Fruit fly (Drosophila melanogaster) whole organism, embryonic: ENCODE measurements around the gene ppk30.

ENCODE experiments used
- Asciz ChIP-seq: fragments of 200-800 bp; sonication (Bioruptor generic); optimal IDR thresholded peaks from 2 replicates; lab custom pipeline; 2017; ENCODE audit warnings: missing biosample characterization, mild to moderate bottlenecking, missing genetic modification characterization, missing genetic modification reagents
- BEAF-32 ChIP-seq: fragments of 200-800 bp; sonication (Bioruptor generic); optimal IDR thresholded peaks from 3 replicates; lab custom pipeline; 2017; ENCODE audit warnings: missing biosample characterization, missing genetic modification characterization, mild to moderate bottlenecking, moderate library complexity, missing genetic modification reagents
- CG10209 ChIP-seq: fragments of 200-800 bp; sonication (Bioruptor generic); optimal IDR thresholded peaks from 3 replicates; lab custom pipeline; 2017; ENCODE audit warnings: missing biosample characterization, mild to moderate bottlenecking, missing genetic modification characterization, missing genetic modification reagents
- CG10654 ChIP-seq: fragments of 200-800 bp; sonication (Bioruptor generic); optimal IDR thresholded peaks from 2 replicates; lab custom pipeline; 2016; ENCODE audit warnings: missing biosample characterization, missing genetic modification characterization
- CG10979 ChIP-seq: fragments of 200-800 bp; sonication (Bioruptor generic); optimal IDR thresholded peaks from 2 replicates; lab custom pipeline; 2018; ENCODE audit warnings: missing biosample characterization, mild to moderate bottlenecking, missing genetic modification characterization, moderate library complexity
- CG11504 ChIP-seq: fragments of 200-800 bp; sonication (Bioruptor generic); optimal IDR thresholded peaks from 3 replicates; lab custom pipeline; 2019; ENCODE audit warnings: missing biosample characterization, mild to moderate bottlenecking, missing genetic modification characterization, moderate library complexity
- CG12391 ChIP-seq: fragments of 200-800 bp; sonication (Bioruptor generic); optimal IDR thresholded peaks from 3 replicates; lab custom pipeline; 2018; ENCODE audit warnings: missing biosample characterization, mild to moderate bottlenecking, missing genetic modification characterization, moderate library complexity
- CG12769 ChIP-seq: fragments of 200-800 bp; sonication (Bioruptor generic); optimal IDR thresholded peaks from 2 replicates; lab custom pipeline; 2019; ENCODE audit warnings: missing biosample characterization, mild to moderate bottlenecking, missing genetic modification characterization, moderate library complexity
- CG13624 ChIP-seq: fragments of 200-800 bp; sonication (Bioruptor generic); optimal IDR thresholded peaks from 2 replicates; lab custom pipeline; 2016; ENCODE audit warnings: missing biosample characterization, missing genetic modification characterization
- CG1602 ChIP-seq: fragments of 200-800 bp; sonication (Bioruptor generic); optimal IDR thresholded peaks from 3 replicates; lab custom pipeline; 2016; ENCODE audit warnings: missing biosample characterization, missing genetic modification characterization
- CG17612 ChIP-seq: fragments of 200-800 bp; sonication (Bioruptor generic); IDR thresholded peaks from 2 replicates; pipeline ENCODE4 v1.3.6; 2022; ENCODE audit warnings: missing biosample characterization, missing genetic modification characterization
- CG2116 ChIP-seq: fragments of 200-800 bp; sonication (Bioruptor generic); optimal IDR thresholded peaks from 3 replicates; lab custom pipeline; 2018; ENCODE audit warnings: missing biosample characterization, mild to moderate bottlenecking, missing genetic modification characterization
- CG2678 ChIP-seq: fragments of 200-800 bp; sonication (Bioruptor generic); optimal IDR thresholded peaks from 3 replicates; lab custom pipeline; 2019; ENCODE audit warnings: missing biosample characterization, mild to moderate bottlenecking, missing genetic modification characterization, moderate library complexity
- CG2875 ChIP-seq: fragments of 200-800 bp; sonication (Bioruptor generic); optimal IDR thresholded peaks from 2 replicates; lab custom pipeline; 2017; ENCODE audit warnings: missing biosample characterization, mild to moderate bottlenecking, missing genetic modification characterization, missing genetic modification reagents
- CG31388 ChIP-seq: fragments of 200-800 bp; sonication (Bioruptor generic); optimal IDR thresholded peaks from 2 replicates; lab custom pipeline; 2016; ENCODE audit warnings: missing biosample characterization, missing genetic modification characterization
- CG33557 ChIP-seq: fragments of 200-800 bp; sonication (Bioruptor generic); optimal IDR thresholded peaks from 2 replicates; lab custom pipeline; 2019; ENCODE audit warnings: missing biosample characterization, mild to moderate bottlenecking, missing genetic modification characterization, moderate library complexity
- CG4854 ChIP-seq: fragments of 200-800 bp; sonication (Bioruptor generic); optimal IDR thresholded peaks from 2 replicates; lab custom pipeline; 2016; ENCODE audit warnings: missing biosample characterization, missing genetic modification characterization, inconsistent platforms
- CG5245 ChIP-seq: fragments of 200-800 bp; sonication (Bioruptor generic); optimal IDR thresholded peaks from 3 replicates; lab custom pipeline; 2016; ENCODE audit warnings: missing biosample characterization, missing genetic modification characterization
- CG6689 ChIP-seq: fragments of 200-800 bp; sonication (Bioruptor generic); IDR thresholded peaks from 2 replicates; pipeline ENCODE4 v1.3.6; 2022; ENCODE audit warnings: missing biosample characterization, missing genetic modification characterization
- CG6791 ChIP-seq: fragments of 200-800 bp; sonication (Bioruptor generic); IDR thresholded peaks from 3 replicates; pipeline ENCODE4 v1.3.6; 2022; ENCODE audit warnings: missing biosample characterization, missing genetic modification characterization; ENCODE audit not compliant: partially characterized antibody
- CG6813 ChIP-seq: fragments of 200-800 bp; sonication (Bioruptor generic); optimal IDR thresholded peaks from 2 replicates; lab custom pipeline; 2017; ENCODE audit warnings: missing biosample characterization, missing genetic modification characterization, mild to moderate bottlenecking, moderate library complexity, missing genetic modification reagents
- CG8388 ChIP-seq: fragments of 200-800 bp; sonication (Bioruptor generic); optimal IDR thresholded peaks from 2 replicates; lab custom pipeline; 2019; ENCODE audit warnings: missing biosample characterization, mild to moderate bottlenecking, missing genetic modification characterization, moderate library complexity
- CG8924 ChIP-seq: fragments of 200-800 bp; optimal IDR thresholded peaks from 3 replicates; lab custom pipeline; 2019; ENCODE audit warnings: missing biosample characterization, mild to moderate bottlenecking, missing genetic modification characterization, moderate library complexity
- CG8944 ChIP-seq: fragments of 200-800 bp; sonication (Bioruptor generic); optimal IDR thresholded peaks from 3 replicates; lab custom pipeline; 2016; ENCODE audit warnings: missing biosample characterization, missing genetic modification characterization
- CoRest ChIP-seq: fragments of 200-800 bp; sonication (Bioruptor generic); optimal IDR thresholded peaks from 3 replicates; lab custom pipeline; 2018; ENCODE audit warnings: missing biosample characterization, mild to moderate bottlenecking, missing genetic modification characterization, moderate library complexity
- Hmx ChIP-seq: fragments of 200-800 bp; sonication (Bioruptor generic); optimal IDR thresholded peaks from 2 replicates; lab custom pipeline; 2016; ENCODE audit warnings: missing biosample characterization, missing genetic modification characterization
- Hr3 ChIP-seq: fragments of 200-800 bp; sonication (Bioruptor generic); optimal IDR thresholded peaks from 3 replicates; lab custom pipeline; 2016; ENCODE audit warnings: missing biosample characterization, missing genetic modification characterization
- Hr51 ChIP-seq, 2 experiments: fragments of 200-800 bp; sonication (Bioruptor generic); optimal IDR thresholded peaks; 2 replicates in 1 of 2; 3 replicates in 1 of 2; lab custom pipeline; 2016 to 2018; ENCODE audit warnings: missing biosample characterization in 2 of 2, missing genetic modification characterization in 2 of 2, mild to moderate bottlenecking in 1 of 2, moderate library complexity in 1 of 2
- Mrtf ChIP-seq: fragments of 200-800 bp; sonication (Bioruptor generic); IDR thresholded peaks from 3 replicates; pipeline ENCODE4 v1.3.6; 2022; ENCODE audit warnings: missing biosample characterization, missing genetic modification characterization
- NFAT ChIP-seq: fragments of 200-800 bp; sonication (Bioruptor generic); IDR thresholded peaks from 2 replicates; pipeline ENCODE4 v1.3.6; 2022; ENCODE audit warnings: missing biosample characterization, missing genetic modification characterization
- Optix ChIP-seq: fragments of 200-800 bp; sonication (Bioruptor generic); IDR thresholded peaks from 3 replicates; pipeline ENCODE4 v1.3.6; 2022; ENCODE audit warnings: missing biosample characterization, missing genetic modification characterization
- Ptx1 ChIP-seq: fragments of 200-800 bp; sonication (Bioruptor generic); IDR thresholded peaks from 2 replicates; pipeline ENCODE4 v1.3.6; 2022; ENCODE audit warnings: missing biosample characterization, missing genetic modification characterization
- Scr ChIP-seq: fragments of 200-800 bp; sonication (Bioruptor generic); IDR thresholded peaks from 2 replicates; pipeline ENCODE4 v1.3.6; 2022; ENCODE audit warnings: missing biosample characterization, missing genetic modification characterization; ENCODE audit not compliant: partially characterized antibody
- Spps ChIP-seq: fragments of 200-800 bp; sonication (Bioruptor generic); optimal IDR thresholded peaks from 2 replicates; lab custom pipeline; 2018; ENCODE audit warnings: missing biosample characterization, mild to moderate bottlenecking, missing genetic modification characterization
- fd96Cb ChIP-seq: fragments of 200-800 bp; sonication (Bioruptor generic); optimal IDR thresholded peaks from 2 replicates; lab custom pipeline; 2018; ENCODE audit warnings: missing biosample characterization, mild to moderate bottlenecking, missing genetic modification characterization, moderate library complexity
- lmd ChIP-seq: fragments of 200-800 bp; sonication (Bioruptor generic); IDR thresholded peaks from 2 replicates; pipeline ENCODE4 v1.3.6; 2022; ENCODE audit warnings: missing biosample characterization, missing genetic modification characterization
- org-1 ChIP-seq: fragments of 200-800 bp; sonication (Bioruptor generic); optimal IDR thresholded peaks from 2 replicates; lab custom pipeline; 2017; ENCODE audit warnings: missing biosample characterization, missing genetic modification characterization
- pb ChIP-seq: fragments of 200-800 bp; sonication (Bioruptor generic); optimal IDR thresholded peaks from 3 replicates; lab custom pipeline; 2016; ENCODE audit warnings: missing biosample characterization, missing genetic modification characterization
- prd ChIP-seq, 3 experiments: fragments of >200 bp in 2 of 3; fragments of 200-800 bp in 1 of 3; sonication (Bioruptor generic) in 1 of 3; optimal IDR thresholded peaks in 2 of 3; IDR thresholded peaks in 1 of 3; 2 replicates in 2 of 3; 3 replicates in 1 of 3; pipeline versions ENCODE4 v1.3.6 to Lab custom; 2017 to 2022; ENCODE audit warnings: missing biosample characterization in 1 of 3, missing genetic modification characterization in 1 of 3
- pros ChIP-seq: fragments of 200-800 bp; sonication (Bioruptor generic); optimal IDR thresholded peaks from 3 replicates; lab custom pipeline; 2019; ENCODE audit warnings: missing biosample characterization, mild to moderate bottlenecking, missing genetic modification characterization, moderate library complexity
- ranshi ChIP-seq: fragments of 200-800 bp; sonication (Bioruptor generic); IDR thresholded peaks from 2 replicates; pipeline ENCODE4 v1.3.6; 2022; ENCODE audit warnings: missing biosample characterization, missing genetic modification characterization
- run ChIP-seq: fragments of 200-800 bp; sonication (Bioruptor generic); optimal IDR thresholded peaks from 3 replicates; lab custom pipeline; 2018; ENCODE audit warnings: missing biosample characterization, mild to moderate bottlenecking, missing genetic modification characterization
- sd ChIP-seq: fragments of 200-800 bp; sonication (Bioruptor generic); optimal IDR thresholded peaks from 3 replicates; lab custom pipeline; 2018; ENCODE audit warnings: missing biosample characterization, mild to moderate bottlenecking, missing genetic modification characterization, moderate library complexity
- sob ChIP-seq: fragments of 200-800 bp; sonication (Bioruptor generic); IDR thresholded peaks from 2 replicates; pipeline ENCODE4 v1.3.6; 2022; ENCODE audit warnings: missing biosample characterization, missing genetic modification characterization
- sr ChIP-seq: fragments of 200-800 bp; sonication (Bioruptor generic); IDR thresholded peaks from 3 replicates; pipeline ENCODE4 v1.3.6; 2022; ENCODE audit warnings: missing biosample characterization, missing genetic modification characterization
- stwl ChIP-seq: fragments of 200-800 bp; sonication (Bioruptor generic); optimal IDR thresholded peaks from 3 replicates; lab custom pipeline; 2018; ENCODE audit warnings: missing biosample characterization, mild to moderate bottlenecking, missing genetic modification characterization, moderate library complexity
- tap ChIP-seq: fragments of 200-800 bp; optimal IDR thresholded peaks from 3 replicates; lab custom pipeline; 2019; ENCODE audit warnings: missing biosample characterization, mild to moderate bottlenecking, missing genetic modification characterization, moderate library complexity
- tup ChIP-seq: fragments of 200-800 bp; sonication (Bioruptor generic); optimal IDR thresholded peaks from 2 replicates; lab custom pipeline; 2016; ENCODE audit warnings: missing biosample characterization, mild to moderate bottlenecking, missing genetic modification characterization, moderate library complexity
- zen2 ChIP-seq: fragments of 200-800 bp; sonication (Bioruptor generic); IDR thresholded peaks from 3 replicates; pipeline ENCODE4 v1.3.6; 2022; ENCODE audit warnings: missing biosample characterization, missing genetic modification characterization; ENCODE audit not compliant: partially characterized antibody

The ppk30 gene

DNA sequence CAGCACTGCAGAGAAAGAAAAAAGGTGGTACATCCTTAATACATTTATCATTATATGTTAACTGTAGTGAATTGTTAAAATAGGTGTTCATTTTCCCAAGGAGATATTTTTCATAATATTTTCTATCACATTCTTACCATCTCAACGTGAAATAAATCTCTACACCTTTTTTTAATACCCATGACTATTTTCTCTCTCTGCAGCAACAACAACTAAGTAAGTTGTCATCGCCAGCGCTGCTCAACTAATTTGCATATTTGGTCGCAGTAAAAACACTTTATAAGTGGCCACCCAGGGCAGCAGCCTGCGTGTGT lies 21.5 kb downstream of the ppk30 start (continued):
- TF ChIP-seq run (tag; lab: Kevin White, UChicago): no peak
- TF ChIP-seq sob (GFP tag; lab: Robert Waterston, UW): 0 out of 2 replicates have a peak, but pooled peaks have one; percentile 15
- TF ChIP-seq NFAT: no peak
- TF ChIP-seq sr (GFP tag; lab: Robert Waterston, UW): no peak
- TF ChIP-seq CG2678: peak; percentile 62
- peak; percentile 36 for TF ChIP-seq Spps (tag; lab: Kevin White, UChicago)
- peak; percentile 34 for TF ChIP-seq Hr3
- no peak for TF ChIP-seq CG12769
- TF ChIP-seq Optix (GFP tag; lab: Robert Waterston, UW): no peak
- TF ChIP-seq CG8388 (GFP tag; lab: Kevin White, UChicago): peak; percentile 49
- TF ChIP-seq Hr51 (GFP tag; optimal IDR thresholded peaks at IDR 0.05; lab: Kevin White, UChicago): peak in 1 of 2 experiments; percentile 55
- TF ChIP-seq stwl (tag; lab: Kevin White, UChicago): no peak
- peak; percentile 29; the same call in 1 of the 2 replicates for TF ChIP-seq CG6689 (GFP tag; lab: Robert Waterston, UW)
- no peak for TF ChIP-seq pb
- TF ChIP-seq CG1602 (GFP tag; lab: Kevin White, UChicago): peak; percentile 26
- 0 out of 2 replicates have a peak, but pooled peaks have one; percentile 34 for TF ChIP-seq ranshi (GFP tag; lab: Robert Waterston, UW)
- TF ChIP-seq CG13624: peak; percentile 26
- peak; percentile 29; the same call in 1 of the 2 replicates for TF ChIP-seq Ptx1 (GFP tag; lab: Robert Waterston, UW)
- no peak for TF ChIP-seq Mrtf
- no peak for TF ChIP-seq prd (optimal IDR thresholded peaks at IDR 0.05; lab: Kevin White, UChicago)
- TF ChIP-seq prd (GFP tag; IDR thresholded peaks at IDR 0.05; lab: Robert Waterston, UW): peak; percentile 36; the same call in 1 of the 3 replicates
- no peak for TF ChIP-seq CG8944 (GFP tag; lab: Kevin White, UChicago)
- TF ChIP-seq CG4854: no peak
- peak; percentile 12 for TF ChIP-seq CG33557 (GFP tag; lab: Kevin White, UChicago)
- TF ChIP-seq Asciz (GFP tag; lab: Kevin White, UChicago): peak; percentile 39
- peak; percentile 59 for TF ChIP-seq fd96Cb
- peak; percentile 5 for TF ChIP-seq CG2875 (GFP tag; lab: Kevin White, UChicago)
- no peak for TF ChIP-seq Scr (GFP tag; lab: Robert Waterston, UW)
- peak; percentile 48 for TF ChIP-seq CoRest (tag; lab: Kevin White, UChicago)
- no peak for TF ChIP-seq tup (GFP tag; lab: Kevin White, UChicago)
- peak; percentile 61 for TF ChIP-seq CG12391 (tag; lab: Kevin White, UChicago)
- TF ChIP-seq CG6813 (GFP tag; lab: Kevin White, UChicago): peak; percentile 25
- no peak for TF ChIP-seq BEAF-32 (GFP tag; lab: Kevin White, UChicago)
- TF ChIP-seq CG10654: peak; percentile 4
- TF ChIP-seq CG11504: peak; percentile 71
- no peak for TF ChIP-seq pros (GFP tag; lab: Kevin White, UChicago)
- peak; percentile 39; the same call in 1 of the 2 replicates for TF ChIP-seq lmd (GFP tag; lab: Robert Waterston, UW)
- TF ChIP-seq tap (tag; lab: Kevin White, UChicago): peak; percentile 32
- TF ChIP-seq Hmx (GFP tag; lab: Kevin White, UChicago): no peak
- TF ChIP-seq CG10979 (tag; lab: Kevin White, UChicago): peak; percentile 68
- TF ChIP-seq CG6791 (GFP tag; lab: Robert Waterston, UW): no peak
- no peak for TF ChIP-seq CG31388 (GFP tag; lab: Kevin White, UChicago)
- no peak for TF ChIP-seq org-1 (GFP tag; lab: Kevin White, UChicago)
- peak; percentile 62 for TF ChIP-seq CG5245 (GFP tag; lab: Kevin White, UChicago)
- TF ChIP-seq CG17612 (GFP tag; lab: Robert Waterston, UW): no peak
- TF ChIP-seq zen2: no peak
- TF ChIP-seq sd (tag; lab: Kevin White, UChicago): no peak
- TF ChIP-seq CG2116: no peak
- TF ChIP-seq CG10209 (GFP tag; lab: Kevin White, UChicago): peak; percentile 52
- peak; percentile 37 for TF ChIP-seq CG8924 (tag; lab: Kevin White, UChicago)
